Worm (Caenorhabditis elegans) whole organism, L1 larva: ENCODE measurements around the gene med-2.

ENCODE experiments used
- C16A3.4 ChIP-seq: fragments of 150-350 bp; optimal IDR thresholded peaks from 2 replicates; lab custom pipeline; 2014; ENCODE audit warnings: missing biosample characterization, missing genetic modification characterization
- C34B4.2 ChIP-seq: sonication (generic microtip); optimal IDR thresholded peaks from 2 replicates; lab custom pipeline; 2017; ENCODE audit warnings: mild to moderate bottlenecking, missing genetic modification characterization, missing compliant biosample characterization
- F16B12.6 ChIP-seq: fragments of 150-350 bp; optimal IDR thresholded peaks from 2 replicates; lab custom pipeline; 2014; ENCODE audit warnings: missing biosample characterization, missing genetic modification characterization
- aha-1 ChIP-seq: fragments of 150-350 bp; optimal IDR thresholded peaks from 2 replicates; lab custom pipeline; 2014; ENCODE audit warnings: missing biosample characterization, missing genetic modification characterization
- ceh-63 ChIP-seq: fragments of 200-800 bp; sonication (Bioruptor generic); optimal IDR thresholded peaks from 2 replicates; lab custom pipeline; 2018; ENCODE audit warnings: mild to moderate bottlenecking, missing genetic modification characterization, missing compliant biosample characterization
- ceh-8 ChIP-seq: fragments of 200-800 bp; sonication (Bioruptor generic); optimal IDR thresholded peaks from 2 replicates; lab custom pipeline; 2018; ENCODE audit warnings: mild to moderate bottlenecking, missing genetic modification characterization, moderate library complexity, missing compliant biosample characterization
- ceh-82 ChIP-seq, 3 experiments: fragments of 150-350 bp in 1 of 3; sonication (generic microtip) in 2 of 3; optimal IDR thresholded peaks; 2 replicates each; lab custom pipeline; 2014 to 2017; ENCODE audit warnings: missing biosample characterization in 3 of 3, missing genetic modification characterization in 3 of 3
- ceh-90 ChIP-seq: sonication (generic microtip); optimal IDR thresholded peaks from 2 replicates; lab custom pipeline; 2016; ENCODE audit warnings: missing genetic modification characterization, missing compliant biosample characterization
- dpl-1 ChIP-seq, 3 experiments: fragments of 150-350 bp in 2 of 3; sonication (generic microtip) in 1 of 3; optimal IDR thresholded peaks; 2 replicates each; lab custom pipeline; 2014 to 2017; ENCODE audit warnings: missing biosample characterization in 3 of 3, missing genetic modification characterization in 3 of 3, missing genetic modification reagents in 3 of 3
- efl-1 ChIP-seq, 4 experiments: fragments of 150-350 bp; optimal IDR thresholded peaks in 3 of 4; peaks in 1 of 4; 1 replicate in 1 of 4; 2 replicates in 3 of 4; lab custom pipeline; 2014; ENCODE audit warnings: missing biosample characterization in 2 of 4, missing genetic modification characterization in 2 of 4, missing genetic modification reagents in 2 of 4
- efl-3 ChIP-seq: fragments of 200-800 bp; sonication (Bioruptor generic); optimal IDR thresholded peaks from 2 replicates; lab custom pipeline; 2018; ENCODE audit warnings: mild to moderate bottlenecking, missing genetic modification characterization, missing compliant biosample characterization
- elt-3 ChIP-seq, 6 experiments: fragments of 150-350 bp in 1 of 6; sonication (generic microtip); optimal IDR thresholded peaks; 2 replicates each; lab custom pipeline; 2017 to 2018; ENCODE audit warnings: missing biosample characterization in 6 of 6, missing genetic modification characterization in 6 of 6, inconsistent platforms in 1 of 6
- fkh-8 ChIP-seq: sonication (generic microtip); optimal IDR thresholded peaks from 2 replicates; lab custom pipeline; 2016; ENCODE audit warnings: mild to moderate bottlenecking, missing genetic modification characterization, missing compliant biosample characterization
- hpl-2 ChIP-seq: fragments of 150-350 bp; optimal IDR thresholded peaks from 2 replicates; lab custom pipeline; 2014; ENCODE audit warnings: missing biosample characterization, missing genetic modification reagents, missing genetic modification characterization
- lin-13 ChIP-seq: fragments of 150-350 bp; optimal IDR thresholded peaks from 2 replicates; lab custom pipeline; 2014; ENCODE audit warnings: missing biosample characterization, missing genetic modification reagents, missing genetic modification characterization
- lin-14 ChIP-seq: fragments of 200-800 bp; sonication (Bioruptor generic); optimal IDR thresholded peaks from 2 replicates; lab custom pipeline; 2018; ENCODE audit warnings: mild to moderate bottlenecking, missing genetic modification characterization, moderate library complexity, missing compliant biosample characterization
- lin-15B ChIP-seq: fragments of 150-350 bp; sonication (generic microtip); optimal IDR thresholded peaks from 3 replicates; lab custom pipeline; 2014; ENCODE audit warnings: missing biosample characterization, missing genetic modification characterization
- lin-35 ChIP-seq, 2 experiments: fragments of 150-350 bp; optimal IDR thresholded peaks; 2 replicates each; lab custom pipeline; 2014; ENCODE audit warnings: missing biosample characterization in 2 of 2, missing genetic modification characterization in 2 of 2, missing genetic modification reagents in 2 of 2
- lsy-2 ChIP-seq, 2 experiments: fragments of 150-350 bp; optimal IDR thresholded peaks; 2 replicates each; lab custom pipeline; 2014; ENCODE audit warnings: missing biosample characterization in 2 of 2, missing genetic modification characterization in 2 of 2
- mdl-1 ChIP-seq, 2 experiments: fragments of 150-350 bp; optimal IDR thresholded peaks; 2 replicates each; lab custom pipeline; 2014 to 2017; ENCODE audit warnings: missing biosample characterization in 2 of 2, missing genetic modification characterization in 2 of 2, inconsistent platforms in 1 of 2
- mep-1 ChIP-seq: fragments of 150-350 bp; optimal IDR thresholded peaks from 2 replicates; lab custom pipeline; 2014; ENCODE audit warnings: missing biosample characterization, missing genetic modification characterization
- nhr-11 ChIP-seq: fragments of 150-350 bp; optimal IDR thresholded peaks from 2 replicates; lab custom pipeline; 2014; ENCODE audit warnings: missing biosample characterization, missing genetic modification characterization
- nhr-19 ChIP-seq: fragments of 200-800 bp; sonication (Bioruptor generic); conservative IDR thresholded peaks from 2 replicates; pipeline ENCODE4 v1.3.6; 2022; ENCODE audit warnings: missing genetic modification characterization, missing compliant biosample characterization
- nhr-20 ChIP-seq: sonication (generic microtip); optimal IDR thresholded peaks from 2 replicates; lab custom pipeline; 2016; ENCODE audit warnings: mild to moderate bottlenecking, missing genetic modification characterization, missing compliant biosample characterization
- nhr-47 ChIP-seq: sonication (generic microtip); optimal IDR thresholded peaks from 2 replicates; lab custom pipeline; 2016; ENCODE audit warnings: mild to moderate bottlenecking, missing genetic modification characterization, moderate library complexity, missing compliant biosample characterization
- nhr-71 ChIP-seq: sonication (generic microtip); optimal IDR thresholded peaks from 2 replicates; lab custom pipeline; 2016; ENCODE audit warnings: mild to moderate bottlenecking, missing genetic modification characterization, moderate library complexity, missing compliant biosample characterization
- nhr-76 ChIP-seq: sonication (generic microtip); optimal IDR thresholded peaks from 2 replicates; lab custom pipeline; 2017; ENCODE audit warnings: missing biosample characterization, missing genetic modification characterization
- nhr-77 ChIP-seq: fragments of 150-350 bp; optimal IDR thresholded peaks from 2 replicates; lab custom pipeline; 2014; ENCODE audit warnings: missing biosample characterization, missing genetic modification characterization
- nhr-85 ChIP-seq: sonication (generic microtip); peaks from one replicate; lab custom pipeline; 2016; ENCODE audit warnings: missing genetic modification characterization, inconsistent platforms, missing compliant biosample characterization
- pag-3 ChIP-seq: sonication (generic microtip); optimal IDR thresholded peaks from 2 replicates; lab custom pipeline; 2017; ENCODE audit warnings: missing genetic modification characterization, mild to moderate bottlenecking, missing compliant biosample characterization, antibody characterized with exemption, borderline replicate concordance; ENCODE audit not compliant: insufficient read depth
- pax-3 ChIP-seq: fragments of 200-800 bp; sonication (Bioruptor generic); optimal IDR thresholded peaks from 2 replicates; lab custom pipeline; 2018; ENCODE audit warnings: mild to moderate bottlenecking, missing genetic modification characterization, moderate library complexity, missing compliant biosample characterization
- rnt-1 ChIP-seq: sonication (generic microtip); optimal IDR thresholded peaks from 2 replicates; lab custom pipeline; 2016; ENCODE audit warnings: mild to moderate bottlenecking, missing genetic modification characterization, moderate library complexity, missing compliant biosample characterization
- skn-1 ChIP-seq: fragments of 150-350 bp; optimal IDR thresholded peaks from 2 replicates; lab custom pipeline; 2014; ENCODE audit warnings: missing biosample characterization, missing genetic modification characterization
- snpc-4 ChIP-seq: fragments of 150-350 bp; optimal IDR thresholded peaks from 2 replicates; lab custom pipeline; 2014; ENCODE audit warnings: missing biosample characterization, missing genetic modification characterization
- snu-23 ChIP-seq: sonication (generic microtip); optimal IDR thresholded peaks from 2 replicates; lab custom pipeline; 2016; ENCODE audit warnings: missing genetic modification characterization, missing compliant biosample characterization
- swsn-7 ChIP-seq: sonication (generic microtip); optimal IDR thresholded peaks from 2 replicates; lab custom pipeline; 2016; ENCODE audit warnings: missing genetic modification characterization, missing compliant biosample characterization
- tbx-2 ChIP-seq: sonication (generic microtip); optimal IDR thresholded peaks from 2 replicates; lab custom pipeline; 2016; ENCODE audit warnings: missing genetic modification characterization, missing compliant biosample characterization
- unc-130 ChIP-seq: fragments of 150-350 bp; optimal IDR thresholded peaks from 2 replicates; lab custom pipeline; 2017; ENCODE audit warnings: missing biosample characterization, missing genetic modification characterization, inconsistent platforms
- unc-86 ChIP-seq: sonication (generic microtip); optimal IDR thresholded peaks from 2 replicates; lab custom pipeline; 2016; ENCODE audit warnings: missing genetic modification characterization, missing compliant biosample characterization
- xbp-1 ChIP-seq: sonication (generic microtip); optimal IDR thresholded peaks from 2 replicates; lab custom pipeline; 2016; ENCODE audit warnings: missing genetic modification characterization, missing compliant biosample characterization
- zip-4 ChIP-seq: fragments of 200-800 bp; sonication (Bioruptor generic); optimal IDR thresholded peaks from 2 replicates; lab custom pipeline; 2018; ENCODE audit warnings: mild to moderate bottlenecking, missing genetic modification characterization, moderate library complexity, missing compliant biosample characterization
- ztf-11 ChIP-seq, 2 experiments: sonication (generic microtip); optimal IDR thresholded peaks; 2 replicates each; lab custom pipeline; 2016 to 2017; ENCODE audit warnings: missing genetic modification characterization in 2 of 2, missing biosample characterization in 1 of 2, missing compliant biosample characterization in 1 of 2

The med-2 gene

ce11 chrIII:6929558-6930167, 45.4 kb downstream of the med-2 start, which contains the start of gene inf-1:
TSS of gene inf-1 (plus strand) at chrIII:6930134.
- TF ChIP-seq elt-3 (tag; optimal IDR thresholded peaks at IDR 0.05; lab: Kevin White, UChicago) (peak in 2 of 6 experiments; percentile 19 to 46), snu-23 (GFP tag; lab: Kevin White, UChicago) (peak; percentile 56), snpc-4 (tag; lab: Kevin White, UChicago) (no peak), C16A3.4 (tag; lab: Kevin White, UChicago) (peak; percentile 55), nhr-47 (tag; lab: Kevin White, UChicago) (peak; percentile 18), zip-4 (GFP tag; lab: Kevin White, UChicago) (no peak), tbx-2 (tag; lab: Kevin White, UChicago) (no peak), lin-35 (GFP tag; optimal IDR thresholded peaks at IDR 0.05; lab: Kevin White, UChicago) (peak; percentile 69 to 81), xbp-1 (tag; lab: Kevin White, UChicago) (peak; percentile 44), ceh-63 (GFP tag; lab: Kevin White, UChicago) (no peak), skn-1 (tag; lab: Kevin White, UChicago) (peak; percentile 48), nhr-11 (tag; lab: Kevin White, UChicago) (no peak), fkh-8 (tag; lab: Kevin White, UChicago) (peak; percentile 14), pax-3 (no peak), rnt-1 (tag; lab: Kevin White, UChicago) (peak; percentile 29), ceh-8 (GFP tag; lab: Kevin White, UChicago) (no peak), nhr-85 (tag; lab: Kevin White, UChicago) (peak; percentile 57), mep-1 (tag; lab: Kevin White, UChicago) (peak; percentile 66), unc-130 (tag; lab: Kevin White, UChicago) (peak; percentile 25), hpl-2 (no peak), nhr-20 (peak; percentile 34), lsy-2 (tag; optimal IDR thresholded peaks at IDR 0.05; lab: Kevin White, UChicago) (peak; percentile 67 to 88), dpl-1 (GFP tag; optimal IDR thresholded peaks at IDR 0.05; lab: Kevin White, UChicago) (peak; percentile 41 to 77 (median 61)), lin-13 (GFP tag; lab: Kevin White, UChicago) (peak; percentile 25), pag-3 (tag; lab: Kevin White, UChicago) (no peak), ztf-11 (tag; optimal IDR thresholded peaks at IDR 0.05; lab: Kevin White, UChicago) (no peak), efl-1 (optimal IDR thresholded peaks at IDR 0.05; lab: Kevin White, UChicago) (peak; percentile 63), efl-1 (GFP tag; optimal IDR thresholded peaks at IDR 0.05 in 1 of 2; lab: Kevin White, UChicago) (peak; percentile 70 to 91), mdl-1 (tag; optimal IDR thresholded peaks at IDR 0.05; lab: Kevin White, UChicago) (no peak), C34B4.2 (tag; lab: Kevin White, UChicago) (no peak), lin-14 (GFP tag; lab: Kevin White, UChicago) (peak; percentile 54), nhr-76 (tag; lab: Kevin White, UChicago) (no peak), efl-3 (GFP tag; lab: Kevin White, UChicago) (no peak), ceh-82 (tag; optimal IDR thresholded peaks at IDR 0.05; lab: Kevin White, UChicago) (peak in 1 of 3 experiments; percentile 40), nhr-71 (tag; lab: Kevin White, UChicago) (peak; percentile 41), nhr-19 (GFP tag; lab: Robert Waterston, UW) (no peak), unc-86 (no peak), aha-1 (tag; lab: Kevin White, UChicago) (no peak), nhr-77 (tag; lab: Kevin White, UChicago) (no peak), F16B12.6 (tag; lab: Kevin White, UChicago) (peak; percentile 16), ceh-90 (tag; lab: Kevin White, UChicago) (no peak), swsn-7 (tag; lab: Kevin White, UChicago) (peak; percentile 26), lin-15B (peak; percentile 67)
- TF ChIP-seq, all 84 proteins: peak for 23
